Fruit fly (Drosophila melanogaster) whole organism, prepupa: Measurements from ENCODE around the gene CG6912.
A peak's percentile ranks its signal among the peaks of the same experiment; 100 is the strongest.

Experiments
- CG10631 ChIP-seq: fragments of 200-800 bp; sonication (Bioruptor generic); optimal IDR thresholded peaks from 2 replicates; lab custom pipeline; 2016; ENCODE audit warnings: missing biosample characterization, missing genetic modification characterization
- CG10669 ChIP-seq: fragments of 200-800 bp; sonication (Bioruptor generic); optimal IDR thresholded peaks from 3 replicates; lab custom pipeline; 2018; ENCODE audit warnings: missing biosample characterization, mild to moderate bottlenecking, missing genetic modification characterization, moderate library complexity
- CG11762 ChIP-seq: fragments of 200-800 bp; sonication (Bioruptor generic); optimal IDR thresholded peaks from 3 replicates; lab custom pipeline; 2016; ENCODE audit warnings: missing biosample characterization, missing genetic modification characterization; ENCODE audit not compliant: insufficient read depth
- CG11902 ChIP-seq: fragments of 200-800 bp; sonication (Bioruptor generic); optimal IDR thresholded peaks from 3 replicates; lab custom pipeline; 2016; ENCODE audit warnings: missing biosample characterization, missing genetic modification characterization
- CG15336 ChIP-seq: fragments of 200-800 bp; sonication (Bioruptor generic); IDR thresholded peaks from 2 replicates; pipeline ENCODE4 v1.3.6; 2022; ENCODE audit warnings: missing biosample characterization, missing genetic modification characterization
- CG16779 ChIP-seq: fragments of 200-800 bp; sonication (Bioruptor generic); optimal IDR thresholded peaks from 3 replicates; lab custom pipeline; 2017; ENCODE audit warnings: missing biosample characterization, mild to moderate bottlenecking, missing genetic modification characterization
- CG3032 ChIP-seq: fragments of 200-800 bp; optimal IDR thresholded peaks from 2 replicates; lab custom pipeline; 2019; ENCODE audit warnings: missing biosample characterization, mild to moderate bottlenecking, missing genetic modification characterization, moderate library complexity
- CG32006 ChIP-seq: fragments of 200-800 bp; sonication (Bioruptor generic); optimal IDR thresholded peaks from 3 replicates; lab custom pipeline; 2017; ENCODE audit warnings: missing biosample characterization, mild to moderate bottlenecking, missing genetic modification characterization
- CG34406 ChIP-seq: fragments of 200-800 bp; sonication (Bioruptor generic); optimal IDR thresholded peaks from 3 replicates; lab custom pipeline; 2016; ENCODE audit warnings: missing biosample characterization, missing genetic modification characterization
- CG4318 ChIP-seq: fragments of 200-800 bp; sonication (Bioruptor generic); optimal IDR thresholded peaks from 3 replicates; lab custom pipeline; 2017; ENCODE audit warnings: missing biosample characterization, mild to moderate bottlenecking, missing genetic modification characterization
- CG6792 ChIP-seq: fragments of 200-800 bp; sonication (Bioruptor generic); optimal IDR thresholded peaks from 3 replicates; lab custom pipeline; 2016; ENCODE audit warnings: missing biosample characterization, missing genetic modification characterization
- CG6808 ChIP-seq: fragments of 200-800 bp; sonication (Bioruptor generic); optimal IDR thresholded peaks from 3 replicates; lab custom pipeline; 2017; ENCODE audit warnings: missing biosample characterization, missing genetic modification characterization, mild to moderate bottlenecking, moderate library complexity, missing genetic modification reagents
- CG6854 ChIP-seq: fragments of 200-800 bp; sonication (Bioruptor generic); optimal IDR thresholded peaks from 2 replicates; lab custom pipeline; 2017; ENCODE audit warnings: missing biosample characterization, mild to moderate bottlenecking, missing genetic modification characterization
- CG7368 ChIP-seq: fragments of 200-800 bp; sonication (Bioruptor generic); optimal IDR thresholded peaks from 3 replicates; lab custom pipeline; 2016; ENCODE audit warnings: missing biosample characterization, missing genetic modification characterization
- CG8119 ChIP-seq: fragments of 200-800 bp; sonication (Bioruptor generic); IDR thresholded peaks from 3 replicates; pipeline ENCODE4 v1.3.6; 2022; ENCODE audit warnings: missing biosample characterization, missing genetic modification characterization
- CG8319 ChIP-seq: fragments of 200-800 bp; sonication (Bioruptor generic); optimal IDR thresholded peaks from 3 replicates; lab custom pipeline; 2016; ENCODE audit warnings: missing biosample characterization, missing genetic modification characterization
- Eip93F ChIP-seq: fragments of 200-800 bp; sonication (Bioruptor generic); optimal IDR thresholded peaks from 2 replicates; lab custom pipeline; 2016; ENCODE audit warnings: missing biosample characterization, mild to moderate bottlenecking, missing genetic modification characterization
- Ets21C ChIP-seq: fragments of 200-800 bp; sonication (Bioruptor generic); optimal IDR thresholded peaks from 3 replicates; lab custom pipeline; 2016; ENCODE audit warnings: missing biosample characterization, missing genetic modification characterization
- Ets96B ChIP-seq: fragments of 200-800 bp; optimal IDR thresholded peaks from 2 replicates; lab custom pipeline; 2019; ENCODE audit warnings: missing biosample characterization, mild to moderate bottlenecking, missing genetic modification characterization, moderate library complexity
- Gug ChIP-seq: fragments of 200-800 bp; sonication (Bioruptor generic); IDR thresholded peaks from 2 replicates; pipeline ENCODE4 v1.3.6; 2022; ENCODE audit warnings: missing biosample characterization, missing genetic modification characterization
- Hr39 ChIP-seq: fragments of 200-800 bp; sonication (Bioruptor generic); optimal IDR thresholded peaks from 2 replicates; lab custom pipeline; 2016; ENCODE audit warnings: missing biosample characterization, missing genetic modification characterization
- Hr4 ChIP-seq: fragments of 200-800 bp; sonication (Bioruptor generic); optimal IDR thresholded peaks from 3 replicates; lab custom pipeline; 2016; ENCODE audit warnings: missing biosample characterization, missing genetic modification characterization
- Met ChIP-seq: fragments of 200-800 bp; sonication (Bioruptor generic); optimal IDR thresholded peaks from 3 replicates; lab custom pipeline; 2016; ENCODE audit warnings: missing biosample characterization, missing genetic modification characterization
- Smox ChIP-seq: fragments of 200-800 bp; sonication (Bioruptor generic); optimal IDR thresholded peaks from 3 replicates; lab custom pipeline; 2016; ENCODE audit warnings: missing biosample characterization, missing genetic modification characterization
- Sox102F ChIP-seq: fragments of 200-800 bp; sonication (Bioruptor generic); optimal IDR thresholded peaks from 2 replicates; lab custom pipeline; 2016; ENCODE audit warnings: missing biosample characterization, mild to moderate bottlenecking, missing genetic modification characterization
- achi ChIP-seq: fragments of 200-800 bp; sonication (Bioruptor generic); optimal IDR thresholded peaks from 3 replicates; lab custom pipeline; 2016; ENCODE audit warnings: missing biosample characterization, missing genetic modification characterization
- cyc ChIP-seq: fragments of 200-800 bp; sonication (Bioruptor generic); optimal IDR thresholded peaks from 3 replicates; lab custom pipeline; 2016; ENCODE audit warnings: missing biosample characterization, missing genetic modification characterization
- esn ChIP-seq: fragments of 200-800 bp; sonication (Bioruptor generic); optimal IDR thresholded peaks from 2 replicates; lab custom pipeline; 2016; ENCODE audit warnings: missing biosample characterization, mild to moderate bottlenecking, missing genetic modification characterization, moderate library complexity
- fd59A ChIP-seq: fragments of 200-800 bp; sonication (Bioruptor generic); optimal IDR thresholded peaks from 2 replicates; lab custom pipeline; 2017; ENCODE audit warnings: missing biosample characterization, mild to moderate bottlenecking, missing genetic modification characterization, missing genetic modification reagents
- fkh ChIP-seq: fragments of 200-800 bp; sonication (Bioruptor generic); optimal IDR thresholded peaks from 3 replicates; lab custom pipeline; 2017; ENCODE audit warnings: missing biosample characterization, mild to moderate bottlenecking, missing genetic modification characterization, moderate library complexity
- lz ChIP-seq: fragments of 200-800 bp; sonication (Bioruptor generic); optimal IDR thresholded peaks from 3 replicates; lab custom pipeline; 2016; ENCODE audit warnings: missing biosample characterization, missing genetic modification characterization
- net ChIP-seq: fragments of 200-800 bp; sonication (Bioruptor generic); optimal IDR thresholded peaks from 3 replicates; lab custom pipeline; 2016; ENCODE audit warnings: missing biosample characterization, missing genetic modification characterization
- pdm3 ChIP-seq: fragments of 200-800 bp; sonication (Bioruptor generic); optimal IDR thresholded peaks from 3 replicates; lab custom pipeline; 2016; ENCODE audit warnings: missing biosample characterization, missing genetic modification characterization
- spab ChIP-seq: fragments of 200-800 bp; sonication (Bioruptor generic); optimal IDR thresholded peaks from 2 replicates; lab custom pipeline; 2017; ENCODE audit warnings: missing biosample characterization, mild to moderate bottlenecking, missing genetic modification characterization, missing genetic modification reagents
- svp ChIP-seq: fragments of 200-800 bp; sonication (Bioruptor generic); peaks from one replicate; lab custom pipeline; 2016; ENCODE audit warnings: missing biosample characterization, missing genetic modification characterization
- topi ChIP-seq: fragments of 200-800 bp; sonication (Bioruptor generic); optimal IDR thresholded peaks from 3 replicates; lab custom pipeline; 2016; ENCODE audit warnings: missing biosample characterization, missing genetic modification characterization
- vri ChIP-seq: fragments of 200-800 bp; sonication (Bioruptor generic); optimal IDR thresholded peaks from 3 replicates; lab custom pipeline; 2016; ENCODE audit warnings: missing biosample characterization, mild to moderate bottlenecking, missing genetic modification characterization

Gene CG6912

dm6 chr3R:15128646-15129429 lies 8.0 kb downstream of the CG6912 start (continued):
- TF ChIP-seq fkh (GFP tag; lab: Kevin White, UChicago) (peak; percentile 8), fd59A (GFP tag; lab: Kevin White, UChicago) (no peak), CG11762 (no peak), net (peak; percentile 25), Hr39 (GFP tag; lab: Kevin White, UChicago) (no peak), vri (no peak), lz (GFP tag; lab: Kevin White, UChicago) (no peak), CG8119 (GFP tag; lab: Robert Waterston, UW) (no peak; the same call in 2 of the 3 replicates), CG32006 (GFP tag; lab: Kevin White, UChicago) (peak; percentile 84), CG11902 (GFP tag; lab: Kevin White, UChicago) (no peak), Met (no peak), CG16779 (tag; lab: Kevin White, UChicago) (no peak), Sox102F (GFP tag; lab: Kevin White, UChicago) (no peak), svp (GFP tag; lab: Kevin White, UChicago) (no peak), CG6808 (GFP tag; lab: Kevin White, UChicago) (no peak), cyc (no peak), esn (no peak), CG6854 (GFP tag; lab: Kevin White, UChicago) (no peak), Hr4 (peak; percentile 57), Ets21C (GFP tag; lab: Kevin White, UChicago) (no peak), CG15336 (GFP tag; lab: Robert Waterston, UW) (peak; percentile 51; the same call in 1 of the 2 replicates), pdm3 (GFP tag; lab: Kevin White, UChicago) (peak; percentile 2), CG8319 (GFP tag; lab: Kevin White, UChicago) (no peak), spab (peak; percentile 3), Gug (GFP tag; lab: Robert Waterston, UW) (no peak), CG6792 (GFP tag; lab: Kevin White, UChicago) (no peak), CG10669 (no peak), Ets96B (tag; lab: Kevin White, UChicago) (no peak), topi (GFP tag; lab: Kevin White, UChicago) (no peak), CG7368 (GFP tag; lab: Kevin White, UChicago) (no peak), CG34406 (GFP tag; lab: Kevin White, UChicago) (no peak), CG10631 (peak; percentile 8)

- no peak for TF ChIP-seq CG16779 (tag; lab: Kevin White, UChicago)
- peak; percentile 18 for TF ChIP-seq fkh (GFP tag; lab: Kevin White, UChicago)
Measured at dm6 chr3R:15128060-15128459, 8.7 kb downstream of the CG6912 start.

dm6 chr3R:15125796-15126195 lies 11.0 kb downstream of the CG6912 start:
- no peak for TF ChIP-seq spab

- TF ChIP-seq lz (GFP tag; lab: Kevin White, UChicago): no peak
- no peak for TF ChIP-seq vri
- TF ChIP-seq Smox (GFP tag; lab: Kevin White, UChicago): no peak
- no peak for TF ChIP-seq CG16779 (tag; lab: Kevin White, UChicago)
- no peak for TF ChIP-seq fkh (GFP tag; lab: Kevin White, UChicago)
- no peak for TF ChIP-seq CG4318 (GFP tag; lab: Kevin White, UChicago)
- no peak for TF ChIP-seq CG34406 (GFP tag; lab: Kevin White, UChicago)
- TF ChIP-seq CG10669: no peak
- no peak for TF ChIP-seq Eip93F
- no peak for TF ChIP-seq achi (GFP tag; lab: Kevin White, UChicago)
- TF ChIP-seq CG3032: no peak
- TF ChIP-seq cyc: no peak
Measured at dm6 chr3R:15124559-15124958, 12.2 kb downstream of the CG6912 start.
